Worm (Caenorhabditis elegans) whole organism, young adult: ENCODE data around the gene nhr-168.

Source experiments
- B0336.3 ChIP-seq: fragments of 200-800 bp; sonication (Bioruptor generic); IDR thresholded peaks from 2 replicates; pipeline ENCODE4 v1.3.6; 2022; ENCODE audit warnings: missing genetic modification characterization, missing compliant biosample characterization
- D2030.7 ChIP-seq: fragments of 200-800 bp; sonication (Bioruptor generic); IDR thresholded peaks from 2 replicates; pipeline ENCODE4 v1.3.6; 2022; ENCODE audit warnings: missing genetic modification reagents, missing genetic modification characterization, missing compliant biosample characterization
- F22D6.2 ChIP-seq: sonication (generic microtip); optimal IDR thresholded peaks from 2 replicates; lab custom pipeline; 2016; ENCODE audit warnings: mild to moderate bottlenecking, missing genetic modification characterization, missing compliant biosample characterization
- K12H6.12 ChIP-seq: fragments of 200-800 bp; sonication (Bioruptor generic); optimal IDR thresholded peaks from 2 replicates; lab custom pipeline; 2018; ENCODE audit warnings: mild to moderate bottlenecking, missing genetic modification characterization, missing compliant biosample characterization
- ZK185.1 ChIP-seq: sonication (generic microtip); optimal IDR thresholded peaks from 2 replicates; lab custom pipeline; 2016; ENCODE audit warnings: mild to moderate bottlenecking, missing genetic modification characterization, missing compliant biosample characterization; ENCODE audit not compliant: poor library complexity, severe bottlenecking
- ama-1 ChIP-seq, 3 experiments: fragments of 150-350 bp in 1 of 3; sonication (generic microtip) in 2 of 3; optimal IDR thresholded peaks; 2 replicates each; lab custom pipeline; 2014 to 2018; ENCODE audit warnings: missing biosample characterization in 2 of 3, missing genetic modification characterization in 2 of 3, missing genetic modification reagents in 2 of 3
- athp-1 ChIP-seq: sonication (generic microtip); optimal IDR thresholded peaks from 2 replicates; lab custom pipeline; 2017; ENCODE audit warnings: mild to moderate bottlenecking, missing genetic modification characterization, missing compliant biosample characterization
- bed-2 ChIP-seq: fragments of 200-800 bp; sonication (Bioruptor generic); IDR thresholded peaks from 2 replicates; pipeline ENCODE4 v1.3.6; 2022; ENCODE audit warnings: missing genetic modification reagents, missing genetic modification characterization, missing compliant biosample characterization
- ccch-3 ChIP-seq: fragments of 200-800 bp; sonication (Bioruptor generic); optimal IDR thresholded peaks from 2 replicates; lab custom pipeline; 2018; ENCODE audit warnings: mild to moderate bottlenecking, missing genetic modification characterization, missing compliant biosample characterization
- ceh-40 ChIP-seq: fragments of 200-800 bp; sonication (Bioruptor generic); IDR thresholded peaks from 2 replicates; pipeline ENCODE4 v1.3.6; 2022; ENCODE audit warnings: missing genetic modification characterization, missing compliant biosample characterization
- ceh-79 ChIP-seq: sonication (generic microtip); optimal IDR thresholded peaks from 2 replicates; lab custom pipeline; 2017; ENCODE audit warnings: mild to moderate bottlenecking, missing genetic modification characterization, missing compliant biosample characterization
- efl-1 ChIP-seq: fragments of 150-350 bp; optimal IDR thresholded peaks from 2 replicates; lab custom pipeline; 2014; ENCODE audit warnings: missing biosample characterization, missing genetic modification reagents, missing genetic modification characterization
- egl-18 ChIP-seq: fragments of 200-800 bp; sonication (Bioruptor generic); IDR thresholded peaks from 2 replicates; pipeline ENCODE4 v1.3.6; 2022; ENCODE audit warnings: missing genetic modification reagents, missing genetic modification characterization, missing compliant biosample characterization
- gei-17 ChIP-seq: fragments of 200-800 bp; sonication (Bioruptor generic); optimal IDR thresholded peaks from 2 replicates; lab custom pipeline; 2018; ENCODE audit warnings: mild to moderate bottlenecking, missing genetic modification characterization, missing compliant biosample characterization
- hlh-12 ChIP-seq: sonication (generic microtip); optimal IDR thresholded peaks from 2 replicates; lab custom pipeline; 2016; ENCODE audit warnings: missing genetic modification characterization, missing compliant biosample characterization
- hmg-1.2 ChIP-seq: fragments of 200-800 bp; sonication (Bioruptor generic); IDR thresholded peaks from 2 replicates; pipeline ENCODE4 v1.3.6; 2022; ENCODE audit warnings: missing genetic modification reagents, missing genetic modification characterization, missing compliant biosample characterization
- hsf-1 ChIP-seq: fragments of 200-800 bp; sonication (Bioruptor generic); IDR thresholded peaks from 2 replicates; pipeline ENCODE4 v1.3.6; 2022; ENCODE audit warnings: missing genetic modification reagents, missing genetic modification characterization, missing compliant biosample characterization
- let-526 ChIP-seq: fragments of 200-800 bp; sonication (Bioruptor generic); IDR thresholded peaks from 2 replicates; pipeline ENCODE4 v1.3.6; 2022; ENCODE audit warnings: missing genetic modification reagents, missing genetic modification characterization, missing compliant biosample characterization
- lin-35 ChIP-seq, 3 experiments: fragments of 150-350 bp in 2 of 3; sonication (generic microtip) in 1 of 3; optimal IDR thresholded peaks; 2 replicates each; lab custom pipeline; 2014 to 2018; ENCODE audit warnings: missing biosample characterization in 3 of 3, missing genetic modification characterization in 3 of 3, missing genetic modification reagents in 3 of 3
- lsl-1 ChIP-seq: fragments of 200-800 bp; sonication (Bioruptor generic); optimal IDR thresholded peaks from 2 replicates; lab custom pipeline; 2018; ENCODE audit warnings: mild to moderate bottlenecking, missing genetic modification characterization, moderate library complexity, missing compliant biosample characterization
- lsy-27 ChIP-seq: sonication (generic microtip); optimal IDR thresholded peaks from 2 replicates; lab custom pipeline; 2017; ENCODE audit warnings: missing genetic modification characterization, mild to moderate bottlenecking, missing compliant biosample characterization, antibody characterized with exemption, missing genotype, borderline replicate concordance; ENCODE audit not compliant: insufficient read depth
- madf-3 ChIP-seq: fragments of 200-800 bp; sonication (Bioruptor generic); IDR thresholded peaks from 2 replicates; pipeline ENCODE4 v1.3.6; 2022; ENCODE audit warnings: missing genetic modification reagents, missing genetic modification characterization, missing compliant biosample characterization
- madf-6 ChIP-seq: fragments of 200-800 bp; sonication (Bioruptor generic); IDR thresholded peaks from 2 replicates; pipeline ENCODE4 v1.3.6; 2022; ENCODE audit warnings: missing genetic modification reagents, missing genetic modification characterization, missing compliant biosample characterization
- mel-28 ChIP-seq: sonication (generic microtip); optimal IDR thresholded peaks from 2 replicates; lab custom pipeline; 2016; ENCODE audit warnings: borderline replicate concordance, mild to moderate bottlenecking, missing genetic modification characterization, missing compliant biosample characterization
- nfya-1 ChIP-seq: sonication (generic microtip); optimal IDR thresholded peaks from 2 replicates; lab custom pipeline; 2017; ENCODE audit warnings: antibody characterized with exemption, missing compliant biosample characterization, missing genetic modification characterization, borderline replicate concordance; ENCODE audit not compliant: insufficient read depth
- nhr-120 ChIP-seq: fragments of 200-800 bp; sonication (Bioruptor generic); IDR thresholded peaks from 2 replicates; pipeline ENCODE4 v1.3.6; 2022; ENCODE audit warnings: missing genetic modification characterization, missing compliant biosample characterization
- nhr-27 ChIP-seq: fragments of 200-800 bp; sonication (Bioruptor generic); optimal IDR thresholded peaks from 2 replicates; lab custom pipeline; 2018; ENCODE audit warnings: mild to moderate bottlenecking, missing genetic modification characterization, moderate library complexity, missing compliant biosample characterization
- nhr-90 ChIP-seq: sonication (generic microtip); optimal IDR thresholded peaks from 2 replicates; lab custom pipeline; 2016; ENCODE audit warnings: missing genotype, mild to moderate bottlenecking, missing genetic modification characterization, missing compliant biosample characterization
- rcor-1 ChIP-seq: fragments of 200-800 bp; sonication (Bioruptor generic); IDR thresholded peaks from 2 replicates; pipeline ENCODE4 v1.3.6; 2022; ENCODE audit warnings: missing genetic modification reagents, missing genetic modification characterization, missing compliant biosample characterization
- snpc-3.4 ChIP-seq: sonication (generic microtip); optimal IDR thresholded peaks from 2 replicates; lab custom pipeline; 2017; ENCODE audit warnings: missing genetic modification characterization, mild to moderate bottlenecking, missing compliant biosample characterization, antibody characterized with exemption, moderate library complexity, missing genotype, missing genetic modification reagents
- snpc-4 ChIP-seq, 5 experiments: fragments of 150-350 bp in 1 of 5; sonication (generic microtip) in 4 of 5; optimal IDR thresholded peaks; 2 replicates each; lab custom pipeline; 2014 to 2018; ENCODE audit warnings: missing genetic modification characterization in 5 of 5, missing biosample characterization in 3 of 5, antibody characterized with exemption in 2 of 5, mild to moderate bottlenecking in 2 of 5, missing compliant biosample characterization in 2 of 5, missing genotype in 2 of 5, moderate library complexity in 2 of 5, missing genetic modification reagents in 1 of 5
- sptf-2 ChIP-seq: fragments of 200-800 bp; sonication (Bioruptor generic); optimal IDR thresholded peaks from 2 replicates; lab custom pipeline; 2018; ENCODE audit warnings: mild to moderate bottlenecking, missing genetic modification characterization, missing compliant biosample characterization
- unc-62 ChIP-seq: fragments of 150-350 bp; optimal IDR thresholded peaks from 2 replicates; lab custom pipeline; 2014; ENCODE audit warnings: missing biosample characterization, missing genetic modification reagents, missing genetic modification characterization
- ztf-18 ChIP-seq: sonication (generic microtip); optimal IDR thresholded peaks from 2 replicates; lab custom pipeline; 2016; ENCODE audit warnings: missing genotype, mild to moderate bottlenecking, missing genetic modification characterization, missing compliant biosample characterization
- ztf-3 ChIP-seq: fragments of 200-800 bp; sonication (Bioruptor generic); optimal IDR thresholded peaks from 2 replicates; lab custom pipeline; 2018; ENCODE audit warnings: mild to moderate bottlenecking, missing genetic modification characterization, missing compliant biosample characterization

Gene nhr-168

DNA sequence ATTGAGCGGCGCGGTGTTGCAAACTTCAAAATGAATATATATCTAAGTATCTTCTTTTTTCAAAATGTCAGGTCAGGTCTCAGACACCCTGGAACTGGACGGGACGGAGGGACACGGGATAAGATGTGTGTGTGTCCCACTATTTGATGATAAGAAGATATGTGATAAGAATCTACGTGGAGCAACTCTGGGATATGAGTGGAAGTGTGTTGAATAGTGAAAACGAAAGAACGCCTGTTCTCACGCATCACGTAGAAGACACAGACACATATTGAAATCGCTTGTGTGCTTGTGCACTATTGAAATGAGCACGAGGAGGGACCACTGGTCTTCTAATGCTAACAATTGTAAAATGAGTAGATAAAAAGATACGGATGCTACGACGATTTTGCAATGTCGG lies 37.8 kb downstream of the nhr-168 start, which contains the start of gene uig-1 (continued):
- TF ChIP-seq nhr-90 (tag; lab: Kevin White, UChicago) (no peak), gei-17 (GFP tag; lab: Kevin White, UChicago) (no peak), ccch-3 (GFP tag; lab: Kevin White, UChicago) (no peak), ceh-40 (GFP tag; lab: Robert Waterston, UW) (no peak), nhr-27 (tag; lab: Kevin White, UChicago) (no peak), lsy-27 (tag; lab: Kevin White, UChicago) (no peak)

DNA sequence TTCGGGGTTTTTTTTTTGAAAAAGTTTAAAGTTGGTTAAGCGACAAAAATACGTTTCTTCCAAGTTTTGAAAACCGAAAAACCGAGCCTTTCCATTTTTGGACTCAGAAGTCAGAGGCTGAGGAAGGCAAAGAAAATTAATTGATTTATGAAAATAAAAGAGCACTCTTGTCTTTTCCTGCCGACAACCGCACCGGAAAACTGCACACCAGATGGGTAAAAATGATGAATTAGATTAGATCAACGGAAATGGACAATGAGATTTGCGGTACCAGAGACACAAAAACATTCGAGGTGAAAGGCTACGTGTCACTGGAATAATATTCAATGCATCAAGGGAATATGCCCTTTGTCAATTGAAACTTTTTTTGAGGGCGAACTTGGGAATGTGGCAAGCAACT lies 39.2 kb downstream of the nhr-168 start:
- TF ChIP-seq madf-6 (GFP tag; lab: Robert Waterston, UW) (no peak), madf-3 (GFP tag; lab: Robert Waterston, UW) (no peak), unc-62 (GFP tag; lab: Kevin White, UChicago) (no peak), ceh-79 (tag; lab: Kevin White, UChicago) (no peak), lsl-1 (GFP tag; lab: Kevin White, UChicago) (no peak), sptf-2 (GFP tag; lab: Kevin White, UChicago) (no peak), hsf-1 (no peak), hlh-12 (tag; lab: Kevin White, UChicago) (no peak)
- TF ChIP-seq, all 124 proteins: peak for 0

DNA sequence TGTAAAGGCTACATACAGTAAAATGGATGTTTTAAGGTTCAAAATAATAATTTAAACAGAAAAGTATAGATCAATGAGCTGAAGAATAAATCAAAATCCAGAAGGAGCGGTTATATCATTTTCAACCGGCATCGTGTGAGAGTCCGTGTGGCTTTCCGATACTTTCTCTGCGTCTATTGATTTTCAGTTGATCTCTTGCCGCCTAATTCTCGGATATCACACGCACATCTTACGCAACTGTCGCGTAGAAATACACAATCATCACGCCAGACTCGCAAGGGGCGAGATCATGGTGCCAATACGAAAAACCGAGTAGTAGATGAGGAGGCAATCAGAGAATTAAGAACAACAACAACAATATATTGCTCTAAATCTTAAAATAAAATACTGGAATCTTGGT lies 44.8 kb downstream of the nhr-168 start:
- no peak for TF ChIP-seq lin-35 (GFP tag; optimal IDR thresholded peaks at IDR 0.05; lab: Kevin White, UChicago)
- peak; percentile 56; the same call in 1 of the 2 replicates for TF ChIP-seq hmg-1.2 (GFP tag; lab: Robert Waterston, UW)
- no peak for TF ChIP-seq hsf-1
- no peak for TF ChIP-seq bed-2
- no peak for TF ChIP-seq ZK185.1 (tag; lab: Kevin White, UChicago)
- TF ChIP-seq nhr-120 (GFP tag; lab: Robert Waterston, UW): no peak
- TF ChIP-seq nfya-1: no peak

DNA sequence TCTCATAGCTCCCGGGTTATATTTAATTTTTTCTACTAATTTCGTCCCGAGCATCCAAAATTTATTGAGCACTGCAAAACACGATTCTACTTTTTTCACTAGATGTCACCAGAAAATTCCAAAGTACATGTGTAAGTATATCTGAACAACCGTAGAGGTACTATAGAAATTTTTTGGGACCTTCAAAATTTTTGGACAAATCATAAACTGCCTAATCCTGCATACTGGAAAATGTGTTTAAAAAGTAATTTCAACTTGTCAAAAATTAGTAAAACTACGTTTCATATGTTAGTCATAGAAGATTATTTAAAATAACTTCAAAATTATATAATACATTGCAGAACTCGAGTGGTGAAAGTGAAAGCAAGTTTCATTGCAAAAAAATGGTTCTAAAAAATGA lies 47.1 kb downstream of the nhr-168 start:
- TF ChIP-seq egl-18 (GFP tag; lab: Robert Waterston, UW) (no peak), K12H6.12 (tag; lab: Kevin White, UChicago) (no peak), D2030.7 (GFP tag; lab: Robert Waterston, UW) (no peak), F22D6.2 (tag; lab: Kevin White, UChicago) (no peak), ztf-18 (no peak), nhr-27 (tag; lab: Kevin White, UChicago) (no peak), mel-28 (tag; lab: Kevin White, UChicago) (no peak), athp-1 (tag; lab: Kevin White, UChicago) (no peak), B0336.3 (GFP tag; lab: Robert Waterston, UW) (no peak), lin-35 (GFP tag; optimal IDR thresholded peaks at IDR 0.05; lab: Kevin White, UChicago) (no peak), rcor-1 (no peak), let-526 (no peak), ama-1 (optimal IDR thresholded peaks at IDR 0.05; lab: Kevin White, UChicago) (no peak), ama-1 (GFP tag; optimal IDR thresholded peaks at IDR 0.05; lab: Kevin White, UChicago) (no peak), ccch-3 (GFP tag; lab: Kevin White, UChicago) (no peak), efl-1 (no peak), ceh-79 (tag; lab: Kevin White, UChicago) (no peak), snpc-4 (GFP tag; optimal IDR thresholded peaks at IDR 0.05; lab: Kevin White, UChicago) (no peak), snpc-4 (tag; optimal IDR thresholded peaks at IDR 0.05; lab: Kevin White, UChicago) (no peak), snpc-3.4 (tag; lab: Kevin White, UChicago) (no peak), ztf-3 (GFP tag; lab: Kevin White, UChicago) (no peak)
